Worm (Caenorhabditis elegans) whole organism, mixed stage, embryonic: Measurements from ENCODE around the gene srh-44.
"Not testable (repeated sequence)": the region's sequence is repeated elsewhere in the genome, so short reads cannot be mapped to it uniquely, and the experiment has no call there.

ENCODE experiments used
- M03D4.4 ChIP-seq: sonication (generic microtip); optimal IDR thresholded peaks from 2 replicates; lab custom pipeline; 2017; ENCODE audit warnings: mild to moderate bottlenecking, missing genetic modification characterization, missing compliant biosample characterization
- bed-3 ChIP-seq: fragments of 200-800 bp; sonication (Bioruptor generic); optimal IDR thresholded peaks from 3 replicates; lab custom pipeline; 2018; ENCODE audit warnings: mild to moderate bottlenecking, missing genetic modification characterization, moderate library complexity, missing compliant biosample characterization
- blmp-1 ChIP-seq: fragments of 150-350 bp; optimal IDR thresholded peaks from 2 replicates; lab custom pipeline; 2014; ENCODE audit warnings: missing biosample characterization, missing genetic modification characterization
- ceh-39 ChIP-seq: fragments of 150-350 bp; optimal IDR thresholded peaks from 2 replicates; lab custom pipeline; 2014; ENCODE audit warnings: missing biosample characterization, missing genetic modification characterization
- ceh-43 ChIP-seq: fragments of 200-800 bp; sonication (Bioruptor generic); optimal IDR thresholded peaks from 2 replicates; lab custom pipeline; 2018; ENCODE audit warnings: mild to moderate bottlenecking, missing genetic modification characterization, moderate library complexity, missing compliant biosample characterization
- ceh-83 ChIP-seq: fragments of 200-800 bp; sonication (Bioruptor generic); optimal IDR thresholded peaks from 2 replicates; lab custom pipeline; 2018; ENCODE audit warnings: mild to moderate bottlenecking, missing genetic modification characterization, missing compliant biosample characterization
- ces-1 ChIP-seq: fragments of 150-350 bp; optimal IDR thresholded peaks from 2 replicates; lab custom pipeline; 2014; ENCODE audit warnings: missing biosample characterization, missing genetic modification reagents, missing genetic modification characterization
- cnd-1 ChIP-seq: fragments of 200-800 bp; sonication (Bioruptor generic); optimal IDR thresholded peaks from 2 replicates; lab custom pipeline; 2018; ENCODE audit warnings: mild to moderate bottlenecking, missing genetic modification characterization, missing compliant biosample characterization
- drap-1 ChIP-seq: fragments of 200-800 bp; sonication (Bioruptor generic); optimal IDR thresholded peaks from 3 replicates; lab custom pipeline; 2018; ENCODE audit warnings: mild to moderate bottlenecking, missing genetic modification characterization, missing compliant biosample characterization
- elt-1 ChIP-seq: sonication (generic microtip); optimal IDR thresholded peaks from 2 replicates; lab custom pipeline; 2017; ENCODE audit warnings: missing genetic modification characterization, mild to moderate bottlenecking, missing compliant biosample characterization, antibody characterized with exemption, moderate library complexity, borderline replicate concordance; ENCODE audit not compliant: insufficient read depth
- elt-3 ChIP-seq: fragments of 150-350 bp; optimal IDR thresholded peaks from 2 replicates; lab custom pipeline; 2014; ENCODE audit warnings: missing biosample characterization, missing genetic modification characterization
- flh-1 ChIP-seq: fragments of 200-800 bp; sonication (Bioruptor generic); optimal IDR thresholded peaks from 2 replicates; lab custom pipeline; 2018; ENCODE audit warnings: mild to moderate bottlenecking, missing genetic modification characterization, moderate library complexity, missing compliant biosample characterization
- ham-2 ChIP-seq: fragments of 200-800 bp; sonication (Bioruptor generic); optimal IDR thresholded peaks from 2 replicates; lab custom pipeline; 2018; ENCODE audit warnings: mild to moderate bottlenecking, missing genetic modification characterization, missing compliant biosample characterization
- hlh-1 ChIP-seq: fragments of 150-350 bp; optimal IDR thresholded peaks from 2 replicates; lab custom pipeline; 2014; ENCODE audit warnings: missing biosample characterization, missing genetic modification reagents, missing genetic modification characterization
- lin-13 ChIP-seq: fragments of 150-350 bp; optimal IDR thresholded peaks from 2 replicates; lab custom pipeline; 2014; ENCODE audit warnings: missing biosample characterization, missing genetic modification characterization
- lin-32 ChIP-seq: fragments of 200-800 bp; sonication (Bioruptor generic); optimal IDR thresholded peaks from 2 replicates; lab custom pipeline; 2018; ENCODE audit warnings: mild to moderate bottlenecking, missing genetic modification characterization, missing compliant biosample characterization
- lsy-2 ChIP-seq: fragments of 150-350 bp; optimal IDR thresholded peaks from 2 replicates; lab custom pipeline; 2014; ENCODE audit warnings: missing biosample characterization, missing genetic modification characterization
- mab-5 ChIP-seq: fragments of 150-350 bp; optimal IDR thresholded peaks from 2 replicates; lab custom pipeline; 2014; ENCODE audit warnings: missing biosample characterization, missing genetic modification characterization
- mep-1 ChIP-seq: fragments of 150-350 bp; optimal IDR thresholded peaks from 2 replicates; lab custom pipeline; 2017; ENCODE audit warnings: missing biosample characterization, missing genetic modification reagents, missing genetic modification characterization, inconsistent platforms
- mls-2 ChIP-seq: sonication (generic microtip); optimal IDR thresholded peaks from 2 replicates; lab custom pipeline; 2016; ENCODE audit warnings: mild to moderate bottlenecking, missing genetic modification characterization, moderate library complexity, missing compliant biosample characterization
- nhr-12 ChIP-seq: fragments of 150-350 bp; optimal IDR thresholded peaks from 2 replicates; lab custom pipeline; 2014; ENCODE audit warnings: missing biosample characterization, missing genetic modification characterization
- nhr-2 ChIP-seq: fragments of 150-350 bp; optimal IDR thresholded peaks from 2 replicates; lab custom pipeline; 2014; ENCODE audit warnings: missing biosample characterization, missing genetic modification characterization
- nhr-237 ChIP-seq: fragments of 150-350 bp; optimal IDR thresholded peaks from 2 replicates; lab custom pipeline; 2014; ENCODE audit warnings: missing biosample characterization, missing genetic modification characterization
- nhr-28 ChIP-seq: fragments of 150-350 bp; optimal IDR thresholded peaks from 2 replicates; lab custom pipeline; 2014; ENCODE audit warnings: missing biosample characterization, missing genetic modification characterization
- nhr-76 ChIP-seq: sonication (generic microtip); optimal IDR thresholded peaks from 2 replicates; lab custom pipeline; 2017; ENCODE audit warnings: missing biosample characterization, missing genetic modification characterization
- pha-4 ChIP-seq: fragments of 150-350 bp; optimal IDR thresholded peaks from 2 replicates; lab custom pipeline; 2018; ENCODE audit warnings: missing biosample characterization, missing genetic modification reagents, missing genetic modification characterization
- sem-2 ChIP-seq: fragments of 200-800 bp; sonication (Bioruptor generic); optimal IDR thresholded peaks from 2 replicates; lab custom pipeline; 2018; ENCODE audit warnings: mild to moderate bottlenecking, missing genetic modification characterization, missing compliant biosample characterization
- snpc-4 ChIP-seq: fragments of 150-350 bp; optimal IDR thresholded peaks from 2 replicates; lab custom pipeline; 2014; ENCODE audit warnings: missing biosample characterization, missing genetic modification characterization
- sptf-1 ChIP-seq: sonication (generic microtip); optimal IDR thresholded peaks from 2 replicates; lab custom pipeline; 2017; ENCODE audit warnings: mild to moderate bottlenecking, missing genetic modification characterization, moderate library complexity, missing compliant biosample characterization
- tbx-8 ChIP-seq: fragments of 200-800 bp; sonication (Bioruptor generic); optimal IDR thresholded peaks from 2 replicates; lab custom pipeline; 2018; ENCODE audit warnings: mild to moderate bottlenecking, missing genetic modification characterization, moderate library complexity, missing compliant biosample characterization
- unc-120 ChIP-seq: sonication (generic microtip); optimal IDR thresholded peaks from 2 replicates; lab custom pipeline; 2017; ENCODE audit warnings: missing genetic modification characterization, missing compliant biosample characterization; ENCODE audit not compliant: poor library complexity, severe bottlenecking
- unc-39 ChIP-seq: fragments of 150-350 bp; optimal IDR thresholded peaks from 2 replicates; lab custom pipeline; 2014; ENCODE audit warnings: missing biosample characterization, missing genetic modification characterization
- unc-62 ChIP-seq: fragments of 150-350 bp; optimal IDR thresholded peaks from 2 replicates; lab custom pipeline; 2014; ENCODE audit warnings: missing biosample characterization, missing genetic modification reagents, missing genetic modification characterization
- zip-8 ChIP-seq: fragments of 150-350 bp; optimal IDR thresholded peaks from 2 replicates; lab custom pipeline; 2014; ENCODE audit warnings: missing biosample characterization, missing genetic modification characterization
- ztf-11 ChIP-seq: fragments of 150-350 bp; optimal IDR thresholded peaks from 2 replicates; lab custom pipeline; 2014; ENCODE audit warnings: missing biosample characterization, missing genetic modification characterization

The srh-44 gene

ce11 chrII:11547254-11547687 is 32.4 kb downstream of the srh-44 start, which contains the start of gene F54D5.7:
Gene F54D5.7 (plus strand): TSS chrII:11547517.
- no peak for TF ChIP-seq elt-3 (tag; lab: Kevin White, UChicago)
- no peak for TF ChIP-seq tbx-8 (GFP tag; lab: Kevin White, UChicago)
- TF ChIP-seq ces-1: peak; percentile 5
- TF ChIP-seq zip-8 (tag; lab: Kevin White, UChicago): no peak
- no peak for TF ChIP-seq ceh-83 (GFP tag; lab: Kevin White, UChicago)
- no peak for TF ChIP-seq sem-2
- peak; percentile 8 for TF ChIP-seq elt-1 (tag; lab: Kevin White, UChicago)
- no peak for TF ChIP-seq mab-5 (tag; lab: Kevin White, UChicago)
- TF ChIP-seq snpc-4: no peak
- no peak for TF ChIP-seq unc-39
- no peak for TF ChIP-seq ham-2 (GFP tag; lab: Kevin White, UChicago)
- TF ChIP-seq nhr-76 (tag; lab: Kevin White, UChicago): no peak
- peak; percentile 38 for TF ChIP-seq unc-120 (tag; lab: Kevin White, UChicago)
- no peak for TF ChIP-seq nhr-28
- no peak for TF ChIP-seq nhr-2 (tag; lab: Kevin White, UChicago)
- no peak for TF ChIP-seq blmp-1 (tag; lab: Kevin White, UChicago)
- no peak for TF ChIP-seq mep-1 (tag; lab: Kevin White, UChicago)
- no peak for TF ChIP-seq ztf-11 (tag; lab: Kevin White, UChicago)
- TF ChIP-seq sptf-1 (tag; lab: Kevin White, UChicago): no peak
- TF ChIP-seq ceh-39 (tag; lab: Kevin White, UChicago): no peak
- no peak for TF ChIP-seq lin-32 (GFP tag; lab: Kevin White, UChicago)
- TF ChIP-seq nhr-237 (tag; lab: Kevin White, UChicago): no peak
- TF ChIP-seq nhr-12 (tag; lab: Kevin White, UChicago): peak; percentile 3
- TF ChIP-seq pha-4 (tag; lab: Kevin White, UChicago): no peak
- TF ChIP-seq unc-62 (GFP tag; lab: Kevin White, UChicago): no peak
- TF ChIP-seq lsy-2 (tag; lab: Kevin White, UChicago): no peak
- TF ChIP-seq flh-1 (GFP tag; lab: Kevin White, UChicago): peak; percentile 11
- TF ChIP-seq cnd-1 (tag; lab: Kevin White, UChicago): no peak
- peak; percentile 9 for TF ChIP-seq M03D4.4 (tag; lab: Kevin White, UChicago)
- TF ChIP-seq ceh-43 (GFP tag; lab: Kevin White, UChicago): peak; percentile 51
- no peak for TF ChIP-seq drap-1 (GFP tag; lab: Kevin White, UChicago)
- peak; percentile 4 for TF ChIP-seq hlh-1
- TF ChIP-seq lin-13 (tag; lab: Kevin White, UChicago): no peak
- no peak for TF ChIP-seq bed-3 (GFP tag; lab: Kevin White, UChicago)
- no peak for TF ChIP-seq mls-2

- not testable (repeated sequence) for TF ChIP-seq unc-62 (GFP tag; lab: Kevin White, UChicago); mab-5 (tag; lab: Kevin White, UChicago); tbx-8 (GFP tag; lab: Kevin White, UChicago)
Observed at ce11 chrII:11551981-11552380, 37.1 kb downstream of the srh-44 start, which contains the start of gene dhgd-1. Gene dhgd-1 (minus strand): TSS chrII:11552081.

ce11 chrII:11555634-11556033 is 40.8 kb downstream of the srh-44 start, which contains the start of gene F54D5.24:
Gene F54D5.24 (plus strand): TSS chrII:11555949.
- no peak for TF ChIP-seq lin-13 (tag; lab: Kevin White, UChicago)
- no peak for TF ChIP-seq sem-2
- peak; percentile 96 for TF ChIP-seq hlh-1
- TF ChIP-seq mep-1 (tag; lab: Kevin White, UChicago): no peak
- no peak for TF ChIP-seq elt-1 (tag; lab: Kevin White, UChicago)
- no peak for TF ChIP-seq ham-2 (GFP tag; lab: Kevin White, UChicago)
- peak; percentile 57 for TF ChIP-seq sptf-1 (tag; lab: Kevin White, UChicago)
- no peak for TF ChIP-seq ceh-39 (tag; lab: Kevin White, UChicago)
- TF ChIP-seq nhr-12 (tag; lab: Kevin White, UChicago): no peak
